Fruit fly (Drosophila melanogaster) whole organism, embryonic: ENCODE data around the gene Trf4-2.

Source experiments
- Bdp1 ChIP-seq: fragments of 200-800 bp; sonication (Bioruptor generic); optimal IDR thresholded peaks from 3 replicates; lab custom pipeline; 2016; ENCODE audit warnings: missing biosample characterization, missing genetic modification characterization
- CG10543 ChIP-seq: fragments of 200-800 bp; sonication (Bioruptor generic); optimal IDR thresholded peaks from 3 replicates; lab custom pipeline; 2017; ENCODE audit warnings: missing biosample characterization, mild to moderate bottlenecking, missing genetic modification characterization, moderate library complexity
- CG10979 ChIP-seq: fragments of 200-800 bp; sonication (Bioruptor generic); optimal IDR thresholded peaks from 2 replicates; lab custom pipeline; 2018; ENCODE audit warnings: missing biosample characterization, mild to moderate bottlenecking, missing genetic modification characterization, moderate library complexity
- CG11504 ChIP-seq: fragments of 200-800 bp; sonication (Bioruptor generic); optimal IDR thresholded peaks from 3 replicates; lab custom pipeline; 2019; ENCODE audit warnings: missing biosample characterization, mild to moderate bottlenecking, missing genetic modification characterization, moderate library complexity
- CG11723 ChIP-seq: fragments of 200-800 bp; sonication (Bioruptor generic); optimal IDR thresholded peaks from 2 replicates; lab custom pipeline; 2017; ENCODE audit warnings: missing biosample characterization, mild to moderate bottlenecking, missing genetic modification characterization
- CG1233 ChIP-seq: fragments of 200-800 bp; sonication (Bioruptor generic); optimal IDR thresholded peaks from 4 replicates; lab custom pipeline; 2018; ENCODE audit warnings: missing biosample characterization, mild to moderate bottlenecking, missing genetic modification characterization
- CG13775 ChIP-seq: fragments of 200-800 bp; sonication (Bioruptor generic); optimal IDR thresholded peaks from 3 replicates; lab custom pipeline; 2017; ENCODE audit warnings: missing biosample characterization, mild to moderate bottlenecking, missing genetic modification characterization
- CG15073 ChIP-seq: fragments of 200-800 bp; sonication (Bioruptor generic); optimal IDR thresholded peaks from 2 replicates; lab custom pipeline; 2016; ENCODE audit warnings: missing biosample characterization, missing genetic modification characterization
- CG15269 ChIP-seq: fragments of 200-800 bp; sonication (Bioruptor generic); optimal IDR thresholded peaks from 2 replicates; lab custom pipeline; 2018; ENCODE audit warnings: missing biosample characterization, mild to moderate bottlenecking, missing genetic modification characterization, moderate library complexity
- CG15514 ChIP-seq: fragments of 200-800 bp; sonication (Bioruptor generic); optimal IDR thresholded peaks from 3 replicates; lab custom pipeline; 2017; ENCODE audit warnings: missing biosample characterization, missing genetic modification characterization, mild to moderate bottlenecking, moderate library complexity, missing genetic modification reagents
- CG16863 ChIP-seq: fragments of 200-800 bp; sonication (Bioruptor generic); optimal IDR thresholded peaks from 3 replicates; lab custom pipeline; 2016; ENCODE audit warnings: missing biosample characterization, missing genetic modification characterization
- CG17328 ChIP-seq: fragments of 200-800 bp; sonication (Bioruptor generic); IDR thresholded peaks from 2 replicates; pipeline ENCODE4 v1.3.6; 2022; ENCODE audit warnings: missing biosample characterization, missing genetic modification characterization
- CG17829 ChIP-seq: fragments of 200-800 bp; optimal IDR thresholded peaks from 2 replicates; lab custom pipeline; 2019; ENCODE audit warnings: missing biosample characterization, mild to moderate bottlenecking, missing genetic modification characterization, moderate library complexity
- CG18011 ChIP-seq: fragments of 200-800 bp; sonication (Bioruptor generic); optimal IDR thresholded peaks from 2 replicates; lab custom pipeline; 2017; ENCODE audit warnings: missing biosample characterization, missing genetic modification characterization, mild to moderate bottlenecking, moderate library complexity, missing genotype
- CG2116 ChIP-seq: fragments of 200-800 bp; sonication (Bioruptor generic); optimal IDR thresholded peaks from 3 replicates; lab custom pipeline; 2018; ENCODE audit warnings: missing biosample characterization, mild to moderate bottlenecking, missing genetic modification characterization
- CG3065 ChIP-seq: fragments of 200-800 bp; sonication (Bioruptor generic); optimal IDR thresholded peaks from 2 replicates; lab custom pipeline; 2016; ENCODE audit warnings: missing biosample characterization, missing genetic modification characterization
- CG34376 ChIP-seq: fragments of 200-800 bp; sonication (Bioruptor generic); optimal IDR thresholded peaks from 2 replicates; lab custom pipeline; 2018; ENCODE audit warnings: missing biosample characterization, mild to moderate bottlenecking, missing genetic modification characterization
- CG3995 ChIP-seq: fragments of 200-800 bp; sonication (Bioruptor generic); optimal IDR thresholded peaks from 3 replicates; lab custom pipeline; 2016; ENCODE audit warnings: missing biosample characterization, missing genetic modification characterization
- CG5245 ChIP-seq: fragments of 200-800 bp; sonication (Bioruptor generic); optimal IDR thresholded peaks from 3 replicates; lab custom pipeline; 2016; ENCODE audit warnings: missing biosample characterization, missing genetic modification characterization
- CG6854 ChIP-seq: fragments of 200-800 bp; sonication (Bioruptor generic); optimal IDR thresholded peaks from 3 replicates; lab custom pipeline; 2017; ENCODE audit warnings: missing biosample characterization, mild to moderate bottlenecking, missing genetic modification characterization
- CG9215 ChIP-seq: fragments of 200-800 bp; sonication (Bioruptor generic); IDR thresholded peaks from 2 replicates; pipeline ENCODE4 v1.3.6; 2022; ENCODE audit warnings: missing biosample characterization, missing genetic modification characterization
- Dfd ChIP-seq, 2 experiments: fragments of >200 bp; optimal IDR thresholded peaks; 2 replicates each; lab custom pipeline; 2017; ENCODE audit warnings: missing biosample characterization in 2 of 2, missing genetic modification characterization in 2 of 2
- Dip2 ChIP-seq: fragments of 200-800 bp; sonication (Bioruptor generic); IDR thresholded peaks from 2 replicates; pipeline ENCODE4 v1.3.6; 2022; ENCODE audit warnings: missing biosample characterization, missing genetic modification characterization
- Dref ChIP-seq: fragments of 200-800 bp; sonication (Bioruptor generic); IDR thresholded peaks from 2 replicates; pipeline ENCODE4 v1.3.6; 2022; ENCODE audit warnings: missing biosample characterization, missing genetic modification characterization
- E2f2 ChIP-seq: fragments of 200-800 bp; sonication (Bioruptor generic); IDR thresholded peaks from 2 replicates; pipeline ENCODE4 v1.3.6; 2022; ENCODE audit warnings: missing biosample characterization, missing genetic modification characterization
- Hey ChIP-seq: fragments of 200-800 bp; sonication (Bioruptor generic); optimal IDR thresholded peaks from 3 replicates; lab custom pipeline; 2018; ENCODE audit warnings: missing biosample characterization, mild to moderate bottlenecking, missing genetic modification characterization
- Max ChIP-seq: fragments of 200-800 bp; sonication (Bioruptor generic); optimal IDR thresholded peaks from 2 replicates; lab custom pipeline; 2016; ENCODE audit warnings: missing biosample characterization, mild to moderate bottlenecking, missing genetic modification characterization
- Nf-YA ChIP-seq: fragments of 200-800 bp; sonication (Bioruptor generic); IDR thresholded peaks from 2 replicates; pipeline ENCODE4 v1.3.6; 2022; ENCODE audit warnings: missing biosample characterization, missing genetic modification characterization
- Rx ChIP-seq: fragments of 200-800 bp; sonication (Bioruptor generic); IDR thresholded peaks from 2 replicates; pipeline ENCODE4 v1.3.6; 2022; ENCODE audit warnings: missing biosample characterization, missing genetic modification characterization
- Side ChIP-seq: fragments of 200-800 bp; sonication (Bioruptor generic); optimal IDR thresholded peaks from 2 replicates; lab custom pipeline; 2016; ENCODE audit warnings: missing biosample characterization, missing genetic modification characterization
- Sin3A ChIP-seq: fragments of >200 bp; optimal IDR thresholded peaks from 2 replicates; lab custom pipeline; 2018
- Spps ChIP-seq: fragments of 200-800 bp; sonication (Bioruptor generic); optimal IDR thresholded peaks from 2 replicates; lab custom pipeline; 2018; ENCODE audit warnings: missing biosample characterization, mild to moderate bottlenecking, missing genetic modification characterization
- Sry-β ChIP-seq: fragments of 200-800 bp; sonication (Bioruptor generic); optimal IDR thresholded peaks from 2 replicates; lab custom pipeline; 2018; ENCODE audit warnings: missing biosample characterization, mild to moderate bottlenecking, missing genetic modification characterization, moderate library complexity
- br ChIP-seq: fragments of >200 bp; optimal IDR thresholded peaks from 2 replicates; lab custom pipeline; 2017
- dati ChIP-seq: fragments of 200-800 bp; sonication (Bioruptor generic); IDR thresholded peaks from 2 replicates; pipeline ENCODE4 v1.3.6; 2022; ENCODE audit warnings: missing biosample characterization, missing genetic modification characterization
- dmrt11E ChIP-seq: fragments of 200-800 bp; sonication (Bioruptor generic); optimal IDR thresholded peaks from 3 replicates; lab custom pipeline; 2018; ENCODE audit warnings: missing biosample characterization, mild to moderate bottlenecking, missing genetic modification characterization, moderate library complexity
- gsb ChIP-seq: fragments of 200-800 bp; sonication (Bioruptor generic); IDR thresholded peaks from 2 replicates; pipeline ENCODE4 v1.3.6; 2022; ENCODE audit warnings: missing biosample characterization, missing genetic modification characterization
- gt ChIP-seq: fragments of 200-800 bp; sonication (Bioruptor generic); IDR thresholded peaks from 2 replicates; pipeline ENCODE4 v1.3.6; 2022; ENCODE audit warnings: missing biosample characterization, missing genetic modification characterization
- hb ChIP-seq: fragments of 200-800 bp; sonication (Bioruptor generic); IDR thresholded peaks from 3 replicates; pipeline ENCODE4 v1.3.6; 2022; ENCODE audit warnings: missing biosample characterization, missing genetic modification characterization; ENCODE audit not compliant: partially characterized antibody
- inv ChIP-seq: fragments of 200-800 bp; sonication (Bioruptor generic); IDR thresholded peaks from 2 replicates; pipeline ENCODE4 v1.3.6; 2022; ENCODE audit warnings: missing biosample characterization, missing genetic modification characterization; ENCODE audit not compliant: partially characterized antibody
- lbe ChIP-seq: fragments of 200-800 bp; sonication (Bioruptor generic); optimal IDR thresholded peaks from 2 replicates; lab custom pipeline; 2016; ENCODE audit warnings: missing biosample characterization, mild to moderate bottlenecking, missing genetic modification characterization
- lola ChIP-seq, 3 experiments: fragments of >200 bp in 2 of 3; fragments of 200-800 bp in 1 of 3; sonication (Bioruptor generic) in 1 of 3; optimal IDR thresholded peaks; 2 replicates each; lab custom pipeline; 2017 to 2019; ENCODE audit warnings: missing biosample characterization in 3 of 3, missing genetic modification characterization in 3 of 3, mild to moderate bottlenecking in 1 of 3, moderate library complexity in 1 of 3
- pum ChIP-seq: fragments of 200-800 bp; sonication (Bioruptor generic); optimal IDR thresholded peaks from 2 replicates; lab custom pipeline; 2016; ENCODE audit warnings: missing biosample characterization, missing genetic modification characterization
- shn ChIP-seq: fragments of 200-800 bp; sonication (Bioruptor generic); optimal IDR thresholded peaks from 3 replicates; lab custom pipeline; 2016; ENCODE audit warnings: missing biosample characterization, missing genetic modification characterization
- slou ChIP-seq: fragments of 200-800 bp; sonication (Bioruptor generic); optimal IDR thresholded peaks from 3 replicates; lab custom pipeline; 2016; ENCODE audit warnings: missing biosample characterization, missing genetic modification characterization
- so ChIP-seq: fragments of 200-800 bp; sonication (Bioruptor generic); IDR thresholded peaks from 3 replicates; pipeline ENCODE4 v1.3.6; 2022; ENCODE audit warnings: missing biosample characterization, missing genetic modification characterization
- toy ChIP-seq: fragments of 200-800 bp; sonication (Bioruptor generic); IDR thresholded peaks from 2 replicates; pipeline ENCODE4 v1.3.6; 2022; ENCODE audit warnings: missing biosample characterization, missing genetic modification characterization
- twi ChIP-seq: fragments of 200-800 bp; optimal IDR thresholded peaks from 2 replicates; lab custom pipeline; 2019; ENCODE audit warnings: missing biosample characterization, mild to moderate bottlenecking, missing genetic modification characterization, moderate library complexity
- vvl ChIP-seq: fragments of 200-800 bp; sonication (Bioruptor generic); IDR thresholded peaks from 2 replicates; pipeline ENCODE4 v1.3.6; 2022; ENCODE audit warnings: missing biosample characterization, missing genetic modification characterization

The Trf4-2 gene

dm6 chr3R:24875939-24876842, 48.8 kb upstream of the Trf4-2 start, which contains the start of gene CG3744 (continued):
- peak; percentile 68 for TF ChIP-seq pum
- peak; percentile 54 for TF ChIP-seq Max (GFP tag; lab: Kevin White, UChicago)
- peak; percentile 54 for TF ChIP-seq Spps (tag; lab: Kevin White, UChicago)
- peak; percentile 71; the same call in 1 of the 2 replicates for TF ChIP-seq dati (GFP tag; lab: Robert Waterston, UW)
- TF ChIP-seq Dfd (GFP tag; optimal IDR thresholded peaks at IDR 0.05; lab: Kevin White, UChicago): peak in 1 of 2 experiments; percentile 71
- peak; percentile 9 for TF ChIP-seq Hey (tag; lab: Kevin White, UChicago)
- peak; percentile 73 for TF ChIP-seq Sin3A (lab: Kevin White, UChicago)
- peak; percentile 49 for TF ChIP-seq CG15073 (GFP tag; lab: Kevin White, UChicago)
- TF ChIP-seq CG34376 (GFP tag; lab: Kevin White, UChicago): peak; percentile 74
- TF ChIP-seq CG10979 (tag; lab: Kevin White, UChicago): peak; percentile 84
- 0 out of 2 replicates have a peak, but pooled peaks have one; percentile 9 for TF ChIP-seq Dip2 (GFP tag; lab: Robert Waterston, UW)
- TF ChIP-seq gsb (GFP tag; lab: Robert Waterston, UW): peak; percentile 89
- TF ChIP-seq so (GFP tag; lab: Robert Waterston, UW): peak; percentile 94
- TF ChIP-seq Side: peak; percentile 39
- peak; percentile 29 for TF ChIP-seq Bdp1 (GFP tag; lab: Kevin White, UChicago)
- TF ChIP-seq CG10543 (GFP tag; lab: Kevin White, UChicago): peak; percentile 93
- peak; percentile 80 for TF ChIP-seq shn (GFP tag; lab: Kevin White, UChicago)
- peak; percentile 76 for TF ChIP-seq gt (GFP tag; lab: Robert Waterston, UW)
- TF ChIP-seq twi: peak; percentile 83
- TF ChIP-seq inv (GFP tag; lab: Robert Waterston, UW): peak; percentile 94
- TF ChIP-seq CG15269 (tag; lab: Kevin White, UChicago): peak; percentile 90
- peak; percentile 91 for TF ChIP-seq CG1233
- TF ChIP-seq CG13775 (GFP tag; lab: Kevin White, UChicago): peak; percentile 89
- TF ChIP-seq Sry-β (GFP tag; lab: Kevin White, UChicago): peak; percentile 56
- TF ChIP-seq CG9215 (GFP tag; lab: Robert Waterston, UW): peak; percentile 92
- peak; percentile 67 for TF ChIP-seq CG2116 (GFP tag; lab: Kevin White, UChicago)
- peak; percentile 93 for TF ChIP-seq CG17328
- TF ChIP-seq lola (GFP tag; optimal IDR thresholded peaks at IDR 0.05; lab: Kevin White, UChicago): peak in 1 of 3 experiments; percentile 88
- TF ChIP-seq CG18011 (GFP tag; lab: Kevin White, UChicago): peak; percentile 73
- peak; percentile 70 for TF ChIP-seq CG6854 (GFP tag; lab: Kevin White, UChicago)
- peak; percentile 59 for TF ChIP-seq CG16863 (GFP tag; lab: Kevin White, UChicago)
- TF ChIP-seq CG11504 (tag; lab: Kevin White, UChicago): peak; percentile 88
- peak; percentile 88 for TF ChIP-seq CG15514 (GFP tag; lab: Kevin White, UChicago)
- TF ChIP-seq Nf-YA (GFP tag; lab: Robert Waterston, UW): peak; percentile 89
- TF ChIP-seq vvl: peak; percentile 98
- TF ChIP-seq E2f2 (GFP tag; lab: Robert Waterston, UW): no peak
- peak; percentile 76 for TF ChIP-seq CG3065 (GFP tag; lab: Kevin White, UChicago)
- peak; percentile 83 for TF ChIP-seq toy (GFP tag; lab: Robert Waterston, UW)
- TF ChIP-seq br (lab: Kevin White, UChicago): no peak
- TF ChIP-seq CG11723 (GFP tag; lab: Kevin White, UChicago): peak; percentile 77
- TF ChIP-seq hb (GFP tag; lab: Robert Waterston, UW): peak; percentile 87
- TF ChIP-seq CG3995 (GFP tag; lab: Kevin White, UChicago): peak; percentile 23
- peak; percentile 82 for TF ChIP-seq CG5245 (GFP tag; lab: Kevin White, UChicago)
- peak; percentile 79 for TF ChIP-seq lbe (GFP tag; lab: Kevin White, UChicago)
- peak; percentile 52 for TF ChIP-seq Dref (GFP tag; lab: Robert Waterston, UW)
- peak; percentile 85 for TF ChIP-seq slou
- peak; percentile 90 for TF ChIP-seq Rx (GFP tag; lab: Robert Waterston, UW)
- TF ChIP-seq dmrt11E: peak; percentile 86
- peak; percentile 91 for TF ChIP-seq CG17829 (tag; lab: Kevin White, UChicago)
